Worm (Caenorhabditis elegans) whole organism, L4/young adult: ENCODE measurements around the gene lin-40.

Experiments used
- W03F9.2 ChIP-seq: fragments of 150-350 bp; optimal IDR thresholded peaks from 2 replicates; lab custom pipeline; 2014; ENCODE audit warnings: missing biosample characterization, missing genetic modification characterization
- dao-5 ChIP-seq: sonication (generic microtip); optimal IDR thresholded peaks from 2 replicates; lab custom pipeline; 2016; ENCODE audit warnings: missing genotype, missing genetic modification characterization, moderate library complexity, missing compliant biosample characterization
- him-1 ChIP-seq: sonication (generic microtip); optimal IDR thresholded peaks from 2 replicates; lab custom pipeline; 2016; ENCODE audit warnings: missing genotype, missing genetic modification reagents, missing genetic modification characterization, missing compliant biosample characterization

ce11 chrV:3673080-3673479 lies 31.7 kb upstream of the lin-40 start, which contains the start of gene pals-33:
- TF ChIP-seq dao-5 (tag; lab: Kevin White, UChicago) (no peak), him-1 (tag; lab: Kevin White, UChicago) (no peak), W03F9.2 (no peak)
